Fruit fly (Drosophila melanogaster): Measurements from ENCODE around the gene Osi11.

DNA sequence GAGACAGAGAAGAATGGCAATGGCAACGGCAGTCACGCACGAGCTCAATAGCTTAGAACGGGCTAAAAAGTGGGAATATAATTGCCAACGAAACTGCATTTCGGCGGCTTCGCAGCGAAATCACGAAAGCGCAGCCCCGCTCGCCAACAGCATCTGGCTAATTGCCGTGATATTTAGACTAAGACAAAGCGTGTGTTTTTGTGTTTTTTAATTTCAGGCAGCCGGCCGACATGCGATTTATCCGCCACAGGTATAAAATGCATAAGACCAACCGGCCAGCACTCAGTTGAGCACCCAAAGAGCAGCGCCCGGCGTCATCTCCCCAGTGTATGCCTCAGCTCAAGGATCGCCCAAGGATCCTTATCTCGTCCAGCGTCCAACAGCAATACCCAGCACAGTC lies 13.7 kb downstream of the Osi11 start, which contains the start of gene Osi8:
- TF ChIP-seq CG8089 (GFP tag; optimal IDR thresholded peaks at IDR 0.05), result no peak
- TF ChIP-seq HmgZ (tag; optimal IDR thresholded peaks at IDR 0.05), result no peak
- TF ChIP-seq jing (GFP tag; optimal IDR thresholded peaks at IDR 0.05), result no peak
- TF ChIP-seq Meics (GFP tag; optimal IDR thresholded peaks at IDR 0.05), result no peak
- no peak for TF ChIP-seq shn (GFP tag; optimal IDR thresholded peaks at IDR 0.05)
- no peak for TF ChIP-seq CG14860 (GFP tag; IDR thresholded peaks at IDR 0.05; ENCODE audit: partially characterized antibody)
- no peak for TF ChIP-seq CG34376 (GFP tag; optimal IDR thresholded peaks at IDR 0.05)
- TF ChIP-seq C15 (GFP tag; IDR thresholded peaks at IDR 0.05), result no peak
